Worm (Caenorhabditis elegans): Measurements from ENCODE around the gene twk-43.

twk-43 gene

DNA sequence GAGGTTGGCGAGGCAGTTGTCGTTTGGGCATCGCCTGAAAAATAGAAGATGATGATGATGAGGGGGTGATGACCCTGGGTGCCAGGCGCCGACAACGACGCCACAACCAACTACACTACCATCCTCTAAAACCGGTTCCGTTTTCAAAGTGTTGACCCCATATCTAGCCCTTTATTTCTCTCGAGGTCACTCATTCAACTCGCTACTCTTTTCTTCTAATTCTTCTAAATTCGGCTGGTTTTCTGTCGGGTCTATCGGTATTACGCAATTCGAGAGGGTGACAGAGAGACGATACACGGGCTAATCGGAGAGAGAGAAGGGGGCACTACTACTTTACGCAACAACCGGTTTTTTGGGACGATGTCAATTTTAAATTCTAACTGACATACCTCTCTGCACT, 25.3 kb downstream of the twk-43 start:
- TF ChIP-seq hlh-6 (tag; optimal IDR thresholded peaks at IDR 0.05) = no peak
- no peak for TF ChIP-seq odd-2 (tag; optimal IDR thresholded peaks at IDR 0.05)
- peak; percentile 49 for TF ChIP-seq F13H6.1 (tag; optimal IDR thresholded peaks at IDR 0.05)
- no peak for TF ChIP-seq pqm-1 (tag; optimal IDR thresholded peaks at IDR 0.05)
- TF ChIP-seq hlh-13 (GFP tag; optimal IDR thresholded peaks at IDR 0.05) = no peak
- peak; percentile 1 for TF ChIP-seq pros-1 (tag; optimal IDR thresholded peaks at IDR 0.05)
- peak; percentile 34 for TF ChIP-seq ceh-31 (tag; optimal IDR thresholded peaks at IDR 0.05)

DNA sequence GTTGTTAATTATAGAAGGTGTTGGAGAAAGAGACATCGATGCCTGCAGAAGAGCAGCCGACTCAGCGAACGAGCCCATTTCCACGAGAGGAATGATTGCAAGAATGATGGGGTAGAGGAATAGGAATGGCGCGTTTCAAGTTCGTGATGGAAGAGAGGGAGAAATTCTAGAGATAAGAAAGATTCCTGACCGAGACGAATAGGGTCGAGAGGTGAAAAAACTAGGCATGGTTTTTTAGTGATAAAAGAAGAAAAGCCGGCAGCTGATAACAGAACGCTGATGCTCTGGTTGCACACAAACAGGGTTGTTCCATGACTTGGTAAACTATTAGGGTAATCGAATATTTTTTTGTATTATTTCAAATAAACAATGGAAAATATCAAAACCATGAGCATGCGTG, 26.7 kb downstream of the twk-43 start:
- no peak for TF ChIP-seq ama-1 (optimal IDR thresholded peaks at IDR 0.05)
- TF ChIP-seq ceh-24 (tag; optimal IDR thresholded peaks at IDR 0.05) = no peak
- no peak for TF ChIP-seq sox-4 (tag; optimal IDR thresholded peaks at IDR 0.05)
- no peak for TF ChIP-seq zip-5 (tag; optimal IDR thresholded peaks at IDR 0.05)
- TF ChIP-seq elt-2 (tag; optimal IDR thresholded peaks at IDR 0.05) = peak; percentile 61

DNA sequence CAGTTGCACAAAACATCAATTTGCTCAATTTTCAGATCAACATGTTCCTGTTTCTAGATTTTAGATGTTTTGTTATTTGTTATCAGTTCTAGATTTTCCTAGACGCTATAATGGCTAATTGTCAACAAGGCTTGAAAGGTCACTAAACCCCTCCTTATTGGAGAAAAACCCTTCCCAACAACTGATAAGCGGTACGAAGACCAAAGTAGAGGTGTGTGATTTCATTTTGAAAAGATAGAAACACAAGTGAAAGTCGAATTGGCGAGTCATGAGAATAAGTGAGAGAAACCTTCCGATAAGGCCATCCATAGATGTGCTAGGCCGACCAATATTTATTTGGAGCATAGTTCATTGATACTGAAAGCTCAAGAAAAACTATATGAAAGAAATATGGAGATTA, 27.6 kb downstream of the twk-43 start:
- no peak for TF ChIP-seq mec-3 (tag; optimal IDR thresholded peaks at IDR 0.05; ENCODE audit: borderline replicate concordance)
- no peak for TF ChIP-seq sox-2 (GFP tag; IDR thresholded peaks at IDR 0.05)
- peak; percentile 26 for TF ChIP-seq pqm-1 (tag; optimal IDR thresholded peaks at IDR 0.05)
- peak; percentile 48 for TF ChIP-seq elt-2 (tag; optimal IDR thresholded peaks at IDR 0.05)

DNA sequence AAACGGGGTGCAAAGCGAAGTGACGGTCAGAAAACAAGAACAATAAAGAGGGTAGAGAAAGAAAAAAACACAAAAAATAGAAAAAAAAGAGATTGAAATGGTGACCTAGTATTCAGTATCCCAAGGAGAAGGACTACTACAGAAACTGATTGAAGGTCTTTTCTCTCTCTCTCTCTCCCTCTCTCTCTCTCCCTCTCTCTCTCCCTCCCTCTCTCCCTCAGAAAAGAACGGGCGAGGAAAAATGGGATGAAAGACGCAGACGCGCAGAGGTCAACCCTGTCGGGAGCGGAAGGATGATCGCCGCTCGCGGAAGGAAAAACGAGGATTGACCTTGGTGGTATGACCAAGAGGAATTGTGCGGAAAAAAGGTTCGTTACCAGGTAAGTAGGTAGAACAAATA, 28.5 kb downstream of the twk-43 start:
- TF ChIP-seq ceh-31 (tag; optimal IDR thresholded peaks at IDR 0.05) (peak; percentile 28), ceh-18 (tag; optimal IDR thresholded peaks at IDR 0.05) (no peak), odd-2 (tag; optimal IDR thresholded peaks at IDR 0.05) (no peak), unc-3 (GFP tag; conservative IDR thresholded peaks at IDR 0.05) (no peak), unc-3 (tag; optimal IDR thresholded peaks at IDR 0.05) (no peak), unc-55 (GFP tag; optimal IDR thresholded peaks at IDR 0.05) (peak; percentile 8), gmeb-2 (tag; optimal IDR thresholded peaks at IDR 0.05) (no peak), nfya-1 (tag; optimal IDR thresholded peaks at IDR 0.05) (no peak), pqm-1 (tag; optimal IDR thresholded peaks at IDR 0.05) (no peak), dmd-4 (tag; optimal IDR thresholded peaks at IDR 0.05; ENCODE audit: borderline replicate concordance) (no peak), elt-4 (tag; optimal IDR thresholded peaks at IDR 0.05) (no peak), madf-2 (tag; optimal IDR thresholded peaks at IDR 0.05) (no peak), unc-42 (tag; optimal IDR thresholded peaks at IDR 0.05) (no peak), zip-5 (tag; optimal IDR thresholded peaks at IDR 0.05) (no peak), npax-4 (tag; optimal IDR thresholded peaks at IDR 0.05) (no peak), hlh-30 (tag; optimal IDR thresholded peaks at IDR 0.05; ENCODE audit: insufficient read depth) (no peak)

DNA sequence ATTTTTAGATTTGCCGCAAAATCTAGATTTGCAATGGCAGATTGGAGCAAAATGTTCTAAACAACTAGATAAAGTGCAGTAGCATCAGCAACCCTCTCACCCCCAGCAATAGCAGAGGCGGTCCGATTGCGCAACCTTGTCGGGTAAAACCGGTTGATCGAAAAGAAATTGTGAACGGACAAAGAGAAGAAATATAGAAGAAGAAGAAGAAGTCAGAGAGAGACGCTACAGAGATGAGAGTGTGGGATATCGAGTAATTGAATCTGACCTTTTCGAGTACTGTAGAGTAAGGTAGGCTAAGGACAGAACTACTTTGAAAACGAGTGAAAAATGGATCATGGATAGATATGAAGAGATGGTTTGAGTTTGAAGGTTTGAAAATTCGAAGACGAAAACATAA, 29.8 kb downstream of the twk-43 start:
- TF ChIP-seq pag-3 (tag; optimal IDR thresholded peaks at IDR 0.05; ENCODE audit: borderline replicate concordance) (no peak), ceh-24 (tag; optimal IDR thresholded peaks at IDR 0.05) (no peak), ceh-2 (tag; optimal IDR thresholded peaks at IDR 0.05) (no peak), nhr-232 (tag; optimal IDR thresholded peaks at IDR 0.05) (no peak), hlh-30 (tag; optimal IDR thresholded peaks at IDR 0.05; ENCODE audit: insufficient read depth) (no peak)

DNA sequence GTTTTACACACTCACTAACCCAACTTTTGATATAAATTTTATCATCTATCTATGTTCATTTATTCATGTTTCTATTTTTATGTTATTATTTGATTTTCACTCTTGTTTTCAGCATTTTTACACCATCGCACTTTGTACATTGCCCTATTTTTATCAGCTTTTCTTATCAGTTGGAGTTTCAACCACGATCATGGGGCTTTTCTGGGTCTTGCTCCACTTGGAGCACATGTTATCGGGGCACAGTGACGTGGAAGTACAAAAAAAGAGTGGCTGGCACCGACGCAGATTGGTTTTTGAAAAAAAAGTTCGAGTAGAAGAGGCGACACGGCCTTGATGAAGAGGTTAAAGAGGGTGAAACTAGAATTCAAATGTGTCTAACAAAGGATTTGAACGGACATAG, 31.1 kb downstream of the twk-43 start:
- TF ChIP-seq pax-1 (tag; optimal IDR thresholded peaks at IDR 0.05) (no peak), elt-2 (tag; optimal IDR thresholded peaks at IDR 0.05) (peak; percentile 81)

DNA sequence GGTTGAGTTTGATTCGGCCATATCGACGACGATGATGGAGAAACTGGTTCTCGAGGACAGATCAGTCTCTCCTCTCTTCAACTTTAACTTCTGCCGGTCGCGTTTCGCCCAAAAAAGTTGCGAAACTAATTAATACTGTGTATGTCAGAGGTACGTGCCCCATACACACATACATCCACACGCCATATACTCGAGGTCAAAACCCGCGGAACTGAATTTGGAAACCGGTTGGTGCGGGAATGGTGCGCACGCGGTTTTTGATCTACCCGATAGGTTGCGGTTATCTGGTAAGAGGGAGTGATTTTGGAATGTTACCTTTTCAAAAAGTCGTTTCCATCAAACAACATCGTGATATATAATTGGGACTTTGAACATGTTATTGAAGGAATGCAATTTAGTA, 34.1 kb downstream of the twk-43 start, which contains the start of gene ifbp-1:
TSS of gene ifbp-1 (minus strand) at position 85 of the 400 bp plus-strand sequence.
- TF ChIP-seq ahr-1 (tag; optimal IDR thresholded peaks at IDR 0.05) (no peak), pros-1 (tag; optimal IDR thresholded peaks at IDR 0.05) (no peak), mec-3 (tag; optimal IDR thresholded peaks at IDR 0.05; ENCODE audit: borderline replicate concordance) (no peak), gmeb-2 (tag; optimal IDR thresholded peaks at IDR 0.05) (no peak), dve-1 (tag; optimal IDR thresholded peaks at IDR 0.05) (no peak)

All from whole organism, late embryonic.